Fruit fly (Drosophila melanogaster) whole organism, adult: Measurements from ENCODE around the gene Jon99Fi.

Experiments used
- CG5204 ChIP-seq: fragments of 200-800 bp; sonication (Bioruptor generic); optimal IDR thresholded peaks from 2 replicates; lab custom pipeline; 2016; ENCODE audit warnings: missing biosample characterization, missing genetic modification characterization
- Clk ChIP-seq: fragments of 200-800 bp; sonication (Bioruptor generic); optimal IDR thresholded peaks from 2 replicates; lab custom pipeline; 2017; ENCODE audit warnings: missing biosample characterization, missing genetic modification characterization
- Crg-1 ChIP-seq: fragments of 200-800 bp; sonication (Bioruptor generic); optimal IDR thresholded peaks from 2 replicates; lab custom pipeline; 2016; ENCODE audit warnings: missing biosample characterization, missing genetic modification characterization
- Mnt ChIP-seq: fragments of 200-800 bp; sonication (Bioruptor generic); optimal IDR thresholded peaks from 2 replicates; lab custom pipeline; 2016; ENCODE audit warnings: missing biosample characterization, mild to moderate bottlenecking, missing genetic modification characterization
- cnc ChIP-seq, 2 experiments: fragments of >200 bp; optimal IDR thresholded peaks; 2 replicates each; lab custom pipeline; 2017

dm6 chr3R:30518274-30518873 is 29.6 kb downstream of the Jon99Fi start:
- TF ChIP-seq Clk = no peak
- no peak for TF ChIP-seq Mnt (GFP tag; lab: Kevin White, UChicago)
- TF ChIP-seq cnc (optimal IDR thresholded peaks at IDR 0.05; lab: Kevin White, UChicago) = no peak
- no peak for TF ChIP-seq Crg-1
- TF ChIP-seq CG5204 (GFP tag; lab: Kevin White, UChicago) = no peak
